Worm (Caenorhabditis elegans) whole organism, early embryonic: Measurements from ENCODE around the gene Y51A2D.1.

ENCODE experiments used
- B0310.2 ChIP-seq: sonication (generic microtip); optimal IDR thresholded peaks from 2 replicates; lab custom pipeline; 2016; ENCODE audit warnings: mild to moderate bottlenecking, missing genetic modification characterization, missing compliant biosample characterization
- F13C5.2 ChIP-seq: sonication (generic microtip); optimal IDR thresholded peaks from 2 replicates; lab custom pipeline; 2017; ENCODE audit warnings: mild to moderate bottlenecking, missing genetic modification characterization, inconsistent platforms, missing compliant biosample characterization
- aly-1 ChIP-seq: sonication (generic microtip); optimal IDR thresholded peaks from 2 replicates; lab custom pipeline; 2016; ENCODE audit warnings: missing genetic modification characterization, missing compliant biosample characterization
- ama-1 ChIP-seq: fragments of 150-350 bp; optimal IDR thresholded peaks from 2 replicates; lab custom pipeline; 2014
- ceh-13 ChIP-seq: fragments of 200-800 bp; sonication (Bioruptor generic); optimal IDR thresholded peaks from 2 replicates; lab custom pipeline; 2018; ENCODE audit warnings: mild to moderate bottlenecking, missing genetic modification characterization, missing compliant biosample characterization
- ceh-36 ChIP-seq: sonication (generic microtip); optimal IDR thresholded peaks from 2 replicates; lab custom pipeline; 2016; ENCODE audit warnings: missing genetic modification characterization, inconsistent platforms, missing compliant biosample characterization
- ets-7 ChIP-seq: sonication (generic microtip); optimal IDR thresholded peaks from 2 replicates; lab custom pipeline; 2016; ENCODE audit warnings: missing genotype, missing genetic modification characterization, missing compliant biosample characterization
- flt-1 ChIP-seq: fragments of 200-800 bp; sonication (Bioruptor generic); IDR thresholded peaks from 2 replicates; pipeline ENCODE4 v1.3.6; 2022; ENCODE audit warnings: missing genetic modification characterization, missing compliant biosample characterization
- hmbx-1 ChIP-seq: sonication (generic microtip); optimal IDR thresholded peaks from 2 replicates; lab custom pipeline; 2016; ENCODE audit warnings: mild to moderate bottlenecking, missing genetic modification characterization, missing compliant biosample characterization
- hmg-4 ChIP-seq: fragments of 200-800 bp; sonication (Bioruptor generic); optimal IDR thresholded peaks from 2 replicates; lab custom pipeline; 2018; ENCODE audit warnings: mild to moderate bottlenecking, missing genetic modification characterization, missing compliant biosample characterization
- hnd-1 ChIP-seq: sonication (generic microtip); optimal IDR thresholded peaks from 2 replicates; lab custom pipeline; 2016; ENCODE audit warnings: missing genetic modification characterization, missing compliant biosample characterization
- pes-1 ChIP-seq: fragments of 200-800 bp; sonication (Bioruptor generic); IDR thresholded peaks from 2 replicates; pipeline ENCODE4 v1.3.6; 2022; ENCODE audit warnings: missing genetic modification reagents, missing genetic modification characterization, missing compliant biosample characterization
- scrt-1 ChIP-seq: fragments of 200-800 bp; sonication (Bioruptor generic); IDR thresholded peaks from 2 replicates; pipeline ENCODE4 v1.3.6; 2022; ENCODE audit warnings: missing genetic modification characterization, missing compliant biosample characterization
- sea-1 ChIP-seq: fragments of 200-800 bp; sonication (Bioruptor generic); conservative IDR thresholded peaks from 2 replicates; pipeline ENCODE4 v1.3.6; 2022; ENCODE audit warnings: missing genetic modification characterization, missing compliant biosample characterization
- tbx-11 ChIP-seq: fragments of 200-800 bp; sonication (Bioruptor generic); IDR thresholded peaks from 2 replicates; pipeline ENCODE4 v1.3.6; 2022; ENCODE audit warnings: missing genetic modification characterization, missing compliant biosample characterization
- tbx-37 ChIP-seq: fragments of 200-800 bp; sonication (Bioruptor generic); conservative IDR thresholded peaks from 2 replicates; pipeline ENCODE4 v1.3.6; 2022; ENCODE audit warnings: missing genetic modification reagents, missing genetic modification characterization, missing compliant biosample characterization
- tra-4 ChIP-seq: sonication (generic microtip); optimal IDR thresholded peaks from 2 replicates; lab custom pipeline; 2017; ENCODE audit warnings: missing genetic modification characterization, missing compliant biosample characterization

Y51A2D.1 gene

DNA sequence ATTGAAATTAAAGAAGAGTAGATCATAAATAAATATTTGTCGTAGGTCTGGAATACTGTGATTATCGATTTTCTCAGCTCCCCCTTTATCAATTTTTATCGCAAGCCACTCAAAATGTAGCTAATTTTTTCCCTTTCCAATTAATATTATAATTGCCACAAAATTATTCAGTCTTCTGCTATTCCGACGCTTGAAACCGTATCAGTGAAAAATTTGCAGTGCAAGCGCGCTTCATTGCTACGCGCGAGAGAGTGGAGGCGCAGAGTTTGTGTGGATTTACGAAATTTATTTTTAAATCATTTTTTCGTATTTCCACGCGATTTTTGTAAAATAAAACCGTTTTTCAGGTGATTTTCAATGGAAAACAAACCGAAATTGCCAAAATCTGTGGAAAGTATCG, 24.9 kb downstream of the Y51A2D.1 start, which contains the start of gene ints-5:
ints-5 (plus strand) TSS at position 348 of the 400 bp plus-strand sequence.
- TF ChIP-seq F13C5.2 (tag; lab: Kevin White, UChicago) (no peak), ama-1 (lab: Kevin White, UChicago) (no peak), hnd-1 (tag; lab: Kevin White, UChicago) (no peak), B0310.2 (tag; lab: Kevin White, UChicago) (no peak)

DNA sequence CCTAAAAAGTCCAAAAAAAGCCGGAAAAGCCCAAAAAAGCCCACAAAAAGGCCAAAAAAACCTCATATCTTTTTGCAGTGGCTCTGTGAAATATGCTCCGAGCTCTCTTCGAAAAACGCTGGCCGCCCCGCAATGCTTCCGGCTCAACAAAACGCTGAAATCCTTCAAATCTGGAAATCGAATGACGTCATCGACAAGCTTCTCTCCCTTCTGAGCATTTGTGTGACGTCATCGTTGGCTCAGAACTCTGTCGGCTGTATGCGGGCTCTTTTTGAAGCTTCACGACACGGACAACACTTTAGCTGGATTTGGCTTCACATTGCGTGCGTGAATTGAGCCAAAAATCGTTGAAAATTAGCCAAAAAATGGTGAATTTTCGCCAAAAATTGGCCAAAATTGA, 27.4 kb downstream of the Y51A2D.1 start:
- TF ChIP-seq aly-1 (tag; lab: Kevin White, UChicago): no peak
- no peak for TF ChIP-seq tra-4 (tag; lab: Kevin White, UChicago)
- no peak for TF ChIP-seq ceh-13
- TF ChIP-seq pes-1: no peak
- no peak for TF ChIP-seq ets-7 (tag; lab: Kevin White, UChicago)
- no peak for TF ChIP-seq ama-1 (lab: Kevin White, UChicago)
- no peak for TF ChIP-seq B0310.2 (tag; lab: Kevin White, UChicago)
- no peak for TF ChIP-seq flt-1 (GFP tag; lab: Robert Waterston, UW)
- no peak for TF ChIP-seq sea-1 (GFP tag; lab: Robert Waterston, UW)
- TF ChIP-seq ceh-36 (tag; lab: Kevin White, UChicago): no peak
- no peak for TF ChIP-seq hmg-4
- no peak for TF ChIP-seq scrt-1 (GFP tag; lab: Robert Waterston, UW)
- TF ChIP-seq hmbx-1 (tag; lab: Kevin White, UChicago): no peak
- TF ChIP-seq tbx-37 (GFP tag; lab: Robert Waterston, UW): no peak
- TF ChIP-seq tbx-11 (GFP tag; lab: Robert Waterston, UW): no peak
- TF ChIP-seq hnd-1 (tag; lab: Kevin White, UChicago): no peak
- no peak for TF ChIP-seq F13C5.2 (tag; lab: Kevin White, UChicago)

DNA sequence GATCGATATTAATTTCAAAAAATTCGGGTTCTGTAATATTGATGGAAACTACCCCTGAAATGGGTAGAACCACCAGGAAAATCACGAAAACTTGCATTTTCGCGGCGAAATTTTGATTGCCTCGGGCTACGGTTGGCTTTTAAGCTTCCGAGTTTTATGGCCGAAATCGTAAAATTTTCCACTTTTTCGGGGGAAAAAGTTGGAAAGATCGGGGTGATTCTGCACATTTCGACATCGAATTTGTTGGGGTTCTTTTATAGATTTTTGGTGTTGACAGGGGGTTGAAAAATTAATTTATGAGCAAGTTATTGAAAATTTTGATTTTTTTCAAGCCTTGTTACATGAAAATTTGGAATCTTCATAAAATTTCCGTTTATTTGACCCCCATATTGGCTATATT, 45.1 kb downstream of the Y51A2D.1 start, which contains the start of gene Y51A2D.8:
Y51A2D.8 (minus strand) TSS at position 101 of the 400 bp plus-strand sequence.
- TF ChIP-seq tbx-11 (GFP tag; lab: Robert Waterston, UW) (no peak), tra-4 (tag; lab: Kevin White, UChicago) (no peak), sea-1 (GFP tag; lab: Robert Waterston, UW) (no peak), scrt-1 (GFP tag; lab: Robert Waterston, UW) (no peak), ama-1 (lab: Kevin White, UChicago) (no peak), ceh-13 (no peak), B0310.2 (tag; lab: Kevin White, UChicago) (no peak), tbx-37 (GFP tag; lab: Robert Waterston, UW) (no peak), hnd-1 (tag; lab: Kevin White, UChicago) (no peak), flt-1 (GFP tag; lab: Robert Waterston, UW) (no peak), aly-1 (tag; lab: Kevin White, UChicago) (no peak), F13C5.2 (tag; lab: Kevin White, UChicago) (no peak)

DNA sequence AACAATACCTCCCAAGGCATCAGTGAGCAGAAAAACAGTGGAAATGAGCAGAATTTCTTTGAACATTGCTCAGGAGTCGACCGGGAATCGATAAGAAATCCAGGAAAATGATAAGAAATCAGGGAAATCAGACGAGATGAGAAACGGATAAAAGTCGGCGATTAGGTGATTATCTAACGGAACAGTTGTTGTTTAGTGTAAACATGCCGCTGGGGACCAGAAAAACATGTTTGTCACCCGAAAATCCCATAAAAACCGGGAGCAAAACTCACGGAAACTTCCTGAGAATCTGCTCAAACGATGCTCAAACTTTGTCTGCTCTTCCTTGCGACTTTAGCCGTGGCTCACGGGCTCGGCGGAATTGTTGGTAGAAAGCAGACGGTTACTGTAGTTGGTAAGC, 47.8 kb downstream of the Y51A2D.1 start, which contains the start of the genes ttr-24 and ttr-25:
ttr-24 (minus strand) TSS at position 156 of the 400 bp plus-strand sequence.
ttr-25 (plus strand) TSS at position 227 of the 400 bp plus-strand sequence.
- TF ChIP-seq ama-1 (lab: Kevin White, UChicago) (no peak), sea-1 (GFP tag; lab: Robert Waterston, UW) (no peak), scrt-1 (GFP tag; lab: Robert Waterston, UW) (no peak), tbx-11 (GFP tag; lab: Robert Waterston, UW) (no peak), F13C5.2 (tag; lab: Kevin White, UChicago) (no peak), hnd-1 (tag; lab: Kevin White, UChicago) (no peak), ceh-36 (tag; lab: Kevin White, UChicago) (no peak), ets-7 (tag; lab: Kevin White, UChicago) (no peak), aly-1 (tag; lab: Kevin White, UChicago) (no peak), tbx-37 (GFP tag; lab: Robert Waterston, UW) (no peak), B0310.2 (tag; lab: Kevin White, UChicago) (no peak)

DNA sequence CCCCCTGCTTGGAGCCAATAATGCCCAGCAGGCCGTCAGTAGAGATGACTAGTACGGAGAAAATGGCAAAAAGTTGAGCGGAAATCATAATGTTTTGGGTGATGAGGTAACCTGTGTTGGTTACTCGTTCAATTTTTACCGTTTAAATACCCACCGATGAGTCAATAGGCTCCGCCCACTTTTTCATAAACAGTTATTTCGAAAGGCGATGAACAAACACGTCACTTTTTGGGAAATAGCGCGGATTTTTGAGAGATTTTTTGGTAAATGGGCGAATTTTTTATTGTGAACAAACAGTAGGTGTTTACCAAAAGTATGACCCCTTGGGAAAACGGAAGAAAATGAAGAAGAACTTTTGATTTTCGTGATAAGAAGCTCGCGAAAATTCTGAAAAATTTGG, 51.5 kb downstream of the Y51A2D.1 start, which contains the start of gene ttr-26:
ttr-26 (minus strand) TSS at position 101 of the 400 bp plus-strand sequence.
- no peak for TF ChIP-seq ama-1 (lab: Kevin White, UChicago)
- no peak for TF ChIP-seq flt-1 (GFP tag; lab: Robert Waterston, UW)
- TF ChIP-seq scrt-1 (GFP tag; lab: Robert Waterston, UW): no peak
- no peak for TF ChIP-seq tbx-37 (GFP tag; lab: Robert Waterston, UW)
- TF ChIP-seq tra-4 (tag; lab: Kevin White, UChicago): no peak
- TF ChIP-seq hmg-4: no peak
- no peak for TF ChIP-seq sea-1 (GFP tag; lab: Robert Waterston, UW)
- no peak for TF ChIP-seq ets-7 (tag; lab: Kevin White, UChicago)
- no peak for TF ChIP-seq tbx-11 (GFP tag; lab: Robert Waterston, UW)
- TF ChIP-seq aly-1 (tag; lab: Kevin White, UChicago): no peak
- no peak for TF ChIP-seq ceh-36 (tag; lab: Kevin White, UChicago)
- TF ChIP-seq ceh-13: no peak
- no peak for TF ChIP-seq hmbx-1 (tag; lab: Kevin White, UChicago)
- no peak for TF ChIP-seq B0310.2 (tag; lab: Kevin White, UChicago)
- TF ChIP-seq F13C5.2 (tag; lab: Kevin White, UChicago): no peak
- TF ChIP-seq pes-1: no peak

DNA sequence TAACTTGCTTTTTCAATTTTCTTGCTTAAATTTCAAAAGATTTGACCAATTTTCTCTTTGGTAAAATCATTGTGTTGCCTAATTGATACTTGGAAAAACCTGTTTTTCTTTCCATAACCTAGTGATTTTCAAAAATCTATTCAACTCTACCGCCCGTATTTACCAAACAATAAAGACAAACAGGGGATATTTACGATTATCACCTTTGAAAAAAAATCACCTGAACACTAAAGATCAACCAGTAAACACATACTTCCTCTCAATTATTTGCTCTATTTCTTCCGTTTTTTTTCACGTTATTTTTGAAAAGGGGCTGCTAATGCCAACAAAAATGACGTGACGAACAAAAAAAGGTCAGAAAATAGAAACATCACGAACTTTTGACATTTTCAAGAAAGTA, 52.3 kb downstream of the Y51A2D.1 start:
- no peak for TF ChIP-seq pes-1
- no peak for TF ChIP-seq B0310.2 (tag; lab: Kevin White, UChicago)
- no peak for TF ChIP-seq aly-1 (tag; lab: Kevin White, UChicago)
- TF ChIP-seq ceh-13: no peak
- TF ChIP-seq hnd-1 (tag; lab: Kevin White, UChicago): no peak
- TF ChIP-seq ama-1 (lab: Kevin White, UChicago): no peak
- TF ChIP-seq tbx-37 (GFP tag; lab: Robert Waterston, UW): no peak
- TF ChIP-seq tbx-11 (GFP tag; lab: Robert Waterston, UW): no peak
- no peak for TF ChIP-seq F13C5.2 (tag; lab: Kevin White, UChicago)
- TF ChIP-seq sea-1 (GFP tag; lab: Robert Waterston, UW): no peak
- no peak for TF ChIP-seq ets-7 (tag; lab: Kevin White, UChicago)
